Worm (Caenorhabditis elegans): Measurements from ENCODE around the gene lhfp-4.

ce11 chrIV:17269702-17270101, 5.7 kb upstream of the lhfp-4 start:
- TF ChIP-seq pqm-1 (tag; optimal IDR thresholded peaks at IDR 0.05) (no peak), syd-9 (tag; optimal IDR thresholded peaks at IDR 0.05) (no peak), tbx-2 (tag; optimal IDR thresholded peaks at IDR 0.05) (no peak), mec-3 (tag; optimal IDR thresholded peaks at IDR 0.05; ENCODE audit: borderline replicate concordance) (no peak), ceh-48 (tag; optimal IDR thresholded peaks at IDR 0.05) (no peak), pha-2 (tag; optimal IDR thresholded peaks at IDR 0.05) (no peak), eyg-1 (tag; optimal IDR thresholded peaks at IDR 0.05) (no peak)

Measured in whole organism, late embryonic.